Worm (Caenorhabditis elegans): ENCODE results near the gene ZK632.10.
A peak's percentile ranks its signal among the peaks of the same experiment; 100 is the strongest.

Gene ZK632.10

ce11 chrIII:9867780-9868503 is 40.4 kb upstream of the ZK632.10 start, which contains the start of gene dhhc-4 (continued):
- peak in 1 of 3 experiments; percentile 89 for TF ChIP-seq lin-35 (GFP tag; optimal IDR thresholded peaks at IDR 0.05)
- TF ChIP-seq rpc-1 (optimal IDR thresholded peaks at IDR 0.05): no peak
- no peak for TF ChIP-seq rpc-1 (tag; optimal IDR thresholded peaks at IDR 0.05)
- no peak for TF ChIP-seq C17E4.6 (GFP tag; IDR thresholded peaks at IDR 0.05)
- TF ChIP-seq dpff-1 (tag; optimal IDR thresholded peaks at IDR 0.05): no peak
- TF ChIP-seq hsf-1 (GFP tag; IDR thresholded peaks at IDR 0.05): 0 out of 2 replicates have a peak, but pooled peaks have one; percentile 56
- TF ChIP-seq ccch-3 (GFP tag; optimal IDR thresholded peaks at IDR 0.05): peak; percentile 45
- TF ChIP-seq K11D2.4 (GFP tag; IDR thresholded peaks at IDR 0.05): peak; percentile 58; the same call in 1 of the 2 replicates
- TF ChIP-seq F33H1.4 (GFP tag; IDR thresholded peaks at IDR 0.05): peak; percentile 53
- no peak for TF ChIP-seq zfh-2 (GFP tag; conservative IDR thresholded peaks at IDR 0.05)
- no peak for TF ChIP-seq F37B4.10 (GFP tag; IDR thresholded peaks at IDR 0.05)
- peak; percentile 9 for TF ChIP-seq T07F8.4 (tag; optimal IDR thresholded peaks at IDR 0.05)
- TF ChIP-seq lin-40 (tag; optimal IDR thresholded peaks at IDR 0.05): peak; percentile 55
- TF ChIP-seq atf-7 (tag; optimal IDR thresholded peaks at IDR 0.05): no peak
- no peak for TF ChIP-seq ceh-79 (tag; optimal IDR thresholded peaks at IDR 0.05)
- TF ChIP-seq F52B5.7 (tag; optimal IDR thresholded peaks at IDR 0.05): no peak
- TF ChIP-seq madf-8 (GFP tag; conservative IDR thresholded peaks at IDR 0.05): peak; percentile 37; the same call in 1 of the 2 replicates
- TF ChIP-seq ztf-22 (GFP tag; optimal IDR thresholded peaks at IDR 0.05): no peak
- TF ChIP-seq ceh-40 (GFP tag; IDR thresholded peaks at IDR 0.05): no peak
- no peak for TF ChIP-seq hlh-26 (GFP tag; conservative IDR thresholded peaks at IDR 0.05)
- no peak for TF ChIP-seq egrh-3 (GFP tag; IDR thresholded peaks at IDR 0.05)
- peak; percentile 50 for TF ChIP-seq lir-1 (GFP tag; conservative IDR thresholded peaks at IDR 0.05)
- TF ChIP-seq B0336.3 (GFP tag; IDR thresholded peaks at IDR 0.05): no peak
- peak; percentile 44 for TF ChIP-seq tlf-1 (GFP tag; optimal IDR thresholded peaks at IDR 0.05)
- TF ChIP-seq attf-6 (GFP tag; IDR thresholded peaks at IDR 0.05): no peak
- no peak for TF ChIP-seq F49E8.2 (tag; optimal IDR thresholded peaks at IDR 0.05; ENCODE audit: insufficient read depth)
- TF ChIP-seq mes-4 (tag; optimal IDR thresholded peaks at IDR 0.05): no peak
- no peak for TF ChIP-seq sea-2 (GFP tag; IDR thresholded peaks at IDR 0.05)
- TF ChIP-seq athp-1 (tag; optimal IDR thresholded peaks at IDR 0.05): no peak
- peak in 1 of 2 experiments; percentile 56 for TF ChIP-seq rec-8 (tag; optimal IDR thresholded peaks at IDR 0.05)
- TF ChIP-seq snpc-4 (GFP tag; optimal IDR thresholded peaks at IDR 0.05): no peak
- TF ChIP-seq snpc-4 (tag; optimal IDR thresholded peaks at IDR 0.05): no peak
- 0 out of 2 replicates have a peak, but pooled peaks have one; percentile 41 for TF ChIP-seq rcor-1 (GFP tag; IDR thresholded peaks at IDR 0.05)
- no peak for TF ChIP-seq F23B12.7 (tag; optimal IDR thresholded peaks at IDR 0.05; ENCODE audit: insufficient read depth)
- TF ChIP-seq B0261.1 (tag; optimal IDR thresholded peaks at IDR 0.05): no peak
- TF ChIP-seq gei-17 (GFP tag; optimal IDR thresholded peaks at IDR 0.05): no peak
- no peak for TF ChIP-seq hlh-12 (tag; optimal IDR thresholded peaks at IDR 0.05)
- TF ChIP-seq nhr-80 (tag; optimal IDR thresholded peaks at IDR 0.05): no peak
- no peak for TF ChIP-seq sdz-38 (tag; optimal IDR thresholded peaks at IDR 0.05)
- no peak for TF ChIP-seq bed-1 (GFP tag; IDR thresholded peaks at IDR 0.05)
- no peak for TF ChIP-seq ztf-28 (GFP tag; IDR thresholded peaks at IDR 0.05)
- TF ChIP-seq ama-1 (optimal IDR thresholded peaks at IDR 0.05): no peak
- no peak for TF ChIP-seq ama-1 (GFP tag; optimal IDR thresholded peaks at IDR 0.05)
- TF ChIP-seq hmg-20 (GFP tag; IDR thresholded peaks at IDR 0.05): peak; percentile 46; the same call in 1 of the 2 replicates
- TF ChIP-seq lin-54 (GFP tag; optimal IDR thresholded peaks at IDR 0.05): no peak
- TF ChIP-seq unc-130 (GFP tag; optimal IDR thresholded peaks at IDR 0.05): peak; percentile 83
- no peak for TF ChIP-seq akir-1 (GFP tag; optimal IDR thresholded peaks at IDR 0.05)
- no peak for TF ChIP-seq snpc-1.1 (tag; optimal IDR thresholded peaks at IDR 0.05; ENCODE audit: insufficient read depth)
- no peak for TF ChIP-seq ceh-91 (GFP tag; IDR thresholded peaks at IDR 0.05)

All from whole organism, young adult.